Worm (Caenorhabditis elegans) whole organism, late embryonic: ENCODE measurements around the gene srx-137.

Experiments
- C08G9.2 ChIP-seq: sonication (generic microtip); optimal IDR thresholded peaks from 2 replicates; lab custom pipeline; 2016; ENCODE audit warnings: mild to moderate bottlenecking, missing genetic modification characterization, moderate library complexity, missing compliant biosample characterization
- F13H6.1 ChIP-seq: sonication (generic microtip); optimal IDR thresholded peaks from 2 replicates; lab custom pipeline; 2016; ENCODE audit warnings: missing genetic modification characterization, missing compliant biosample characterization
- K02D7.2 ChIP-seq: sonication (generic microtip); optimal IDR thresholded peaks from 2 replicates; lab custom pipeline; 2017; ENCODE audit warnings: mild to moderate bottlenecking, missing genetic modification characterization, missing compliant biosample characterization
- K09A11.1 ChIP-seq: sonication (generic microtip); optimal IDR thresholded peaks from 2 replicates; lab custom pipeline; 2017; ENCODE audit warnings: antibody characterized with exemption, mild to moderate bottlenecking, missing genetic modification characterization, missing compliant biosample characterization; ENCODE audit not compliant: insufficient read depth
- T23F11.4 ChIP-seq: fragments of 200-800 bp; sonication (Bioruptor generic); optimal IDR thresholded peaks from 2 replicates; lab custom pipeline; 2018; ENCODE audit warnings: mild to moderate bottlenecking, missing genetic modification characterization, missing compliant biosample characterization
- Y22D7AL.16 ChIP-seq: sonication (generic microtip); optimal IDR thresholded peaks from 2 replicates; lab custom pipeline; 2016; ENCODE audit warnings: missing genetic modification characterization, missing compliant biosample characterization
- ceh-19 ChIP-seq: fragments of 200-800 bp; sonication (Bioruptor generic); optimal IDR thresholded peaks from 2 replicates; lab custom pipeline; 2018; ENCODE audit warnings: mild to moderate bottlenecking, missing genetic modification characterization, missing compliant biosample characterization
- ceh-22 ChIP-seq: sonication (generic microtip); optimal IDR thresholded peaks from 2 replicates; lab custom pipeline; 2017; ENCODE audit warnings: missing biosample characterization, missing genetic modification characterization
- ceh-24 ChIP-seq: sonication (generic microtip); optimal IDR thresholded peaks from 2 replicates; lab custom pipeline; 2016; ENCODE audit warnings: mild to moderate bottlenecking, missing genetic modification characterization, missing compliant biosample characterization
- ceh-30 ChIP-seq: fragments of 150-350 bp; optimal IDR thresholded peaks from 2 replicates; lab custom pipeline; 2014; ENCODE audit warnings: missing biosample characterization, missing genetic modification characterization
- ceh-31 ChIP-seq: sonication (generic microtip); optimal IDR thresholded peaks from 2 replicates; lab custom pipeline; 2016; ENCODE audit warnings: missing genetic modification characterization, missing compliant biosample characterization
- ceh-34 ChIP-seq: sonication (generic microtip); optimal IDR thresholded peaks from 2 replicates; lab custom pipeline; 2016; ENCODE audit warnings: mild to moderate bottlenecking, missing genetic modification characterization, missing compliant biosample characterization
- ceh-45 ChIP-seq: fragments of 200-800 bp; sonication (Bioruptor generic); IDR thresholded peaks from 2 replicates; pipeline ENCODE4 v1.3.6; 2022; ENCODE audit warnings: missing genetic modification reagents, missing genetic modification characterization, missing compliant biosample characterization
- ceh-9 ChIP-seq: sonication (generic microtip); optimal IDR thresholded peaks from 2 replicates; lab custom pipeline; 2016; ENCODE audit warnings: mild to moderate bottlenecking, missing genetic modification characterization, inconsistent platforms, missing compliant biosample characterization
- dve-1 ChIP-seq: sonication (generic microtip); optimal IDR thresholded peaks from 2 replicates; lab custom pipeline; 2017; ENCODE audit warnings: antibody characterized with exemption, mild to moderate bottlenecking, missing genetic modification characterization, missing compliant biosample characterization
- ets-4 ChIP-seq: sonication (generic microtip); optimal IDR thresholded peaks from 2 replicates; lab custom pipeline; 2016; ENCODE audit warnings: missing genetic modification characterization, missing compliant biosample characterization
- eyg-1 ChIP-seq: sonication (generic microtip); optimal IDR thresholded peaks from 2 replicates; lab custom pipeline; 2016; ENCODE audit warnings: missing genotype, missing genetic modification characterization, missing compliant biosample characterization
- fax-1 ChIP-seq: sonication (generic microtip); optimal IDR thresholded peaks from 2 replicates; lab custom pipeline; 2016; ENCODE audit warnings: missing genotype, missing genetic modification characterization, missing compliant biosample characterization
- fkh-6 ChIP-seq: sonication (generic microtip); optimal IDR thresholded peaks from 2 replicates; lab custom pipeline; 2016; ENCODE audit warnings: missing genetic modification characterization, missing compliant biosample characterization
- gmeb-2 ChIP-seq: sonication (generic microtip); optimal IDR thresholded peaks from 2 replicates; lab custom pipeline; 2016; ENCODE audit warnings: missing genetic modification characterization, inconsistent platforms, missing compliant biosample characterization
- hlh-15 ChIP-seq: sonication (generic microtip); optimal IDR thresholded peaks from 2 replicates; lab custom pipeline; 2016; ENCODE audit warnings: missing genetic modification characterization, missing compliant biosample characterization
- lim-6 ChIP-seq: sonication (generic microtip); optimal IDR thresholded peaks from 2 replicates; lab custom pipeline; 2016; ENCODE audit warnings: missing genetic modification characterization, missing compliant biosample characterization
- madf-2 ChIP-seq: sonication (generic microtip); optimal IDR thresholded peaks from 2 replicates; lab custom pipeline; 2017; ENCODE audit warnings: missing genetic modification characterization, missing compliant biosample characterization
- nhr-11 ChIP-seq: fragments of 150-350 bp; optimal IDR thresholded peaks from 2 replicates; lab custom pipeline; 2014; ENCODE audit warnings: missing biosample characterization, missing genetic modification characterization
- nhr-232 ChIP-seq: sonication (generic microtip); optimal IDR thresholded peaks from 2 replicates; lab custom pipeline; 2016; ENCODE audit warnings: missing genetic modification characterization, missing compliant biosample characterization
- pag-3 ChIP-seq: sonication (generic microtip); optimal IDR thresholded peaks from 2 replicates; lab custom pipeline; 2016; ENCODE audit warnings: missing compliant biosample characterization, missing genetic modification characterization, borderline replicate concordance
- pha-2 ChIP-seq: sonication (generic microtip); optimal IDR thresholded peaks from 2 replicates; lab custom pipeline; 2017; ENCODE audit warnings: mild to moderate bottlenecking, missing genetic modification characterization, missing compliant biosample characterization
- sox-2 ChIP-seq: fragments of 200-800 bp; sonication (Bioruptor generic); IDR thresholded peaks from 2 replicates; pipeline ENCODE4 v1.3.6; 2022; ENCODE audit warnings: missing genetic modification reagents, missing genetic modification characterization, missing compliant biosample characterization
- sox-4 ChIP-seq: sonication (generic microtip); optimal IDR thresholded peaks from 2 replicates; lab custom pipeline; 2017; ENCODE audit warnings: mild to moderate bottlenecking, missing genetic modification characterization, inconsistent platforms, missing compliant biosample characterization
- syd-9 ChIP-seq: sonication (generic microtip); optimal IDR thresholded peaks from 2 replicates; lab custom pipeline; 2016; ENCODE audit warnings: mild to moderate bottlenecking, missing genetic modification characterization, moderate library complexity, missing compliant biosample characterization
- tbx-2 ChIP-seq: sonication (generic microtip); optimal IDR thresholded peaks from 2 replicates; lab custom pipeline; 2016; ENCODE audit warnings: missing genetic modification characterization, missing compliant biosample characterization
- tbx-7 ChIP-seq: sonication (generic microtip); optimal IDR thresholded peaks from 2 replicates; lab custom pipeline; 2016; ENCODE audit warnings: missing genotype, missing genetic modification characterization, missing compliant biosample characterization
- ttx-3 ChIP-seq: sonication (generic microtip); optimal IDR thresholded peaks from 2 replicates; lab custom pipeline; 2016; ENCODE audit warnings: missing genetic modification reagents, missing genetic modification characterization, missing compliant biosample characterization
- unc-3 ChIP-seq, 2 experiments: fragments of 200-800 bp in 1 of 2; sonication (Bioruptor generic) in 1 of 2; sonication (generic microtip) in 1 of 2; conservative IDR thresholded peaks in 1 of 2; optimal IDR thresholded peaks in 1 of 2; 2 replicates each; pipeline versions ENCODE4 v1.3.6 to Lab custom; 2016 to 2022; ENCODE audit warnings: missing compliant biosample characterization in 2 of 2, missing genetic modification characterization in 2 of 2, missing genetic modification reagents in 1 of 2
- unc-55 ChIP-seq: sonication (generic microtip); optimal IDR thresholded peaks from 2 replicates; lab custom pipeline; 2017; ENCODE audit warnings: missing biosample characterization, missing genetic modification reagents, missing genetic modification characterization
- zip-5 ChIP-seq: sonication (generic microtip); optimal IDR thresholded peaks from 2 replicates; lab custom pipeline; 2016; ENCODE audit warnings: missing genetic modification characterization, missing compliant biosample characterization
- ztf-16 ChIP-seq: sonication (generic microtip); optimal IDR thresholded peaks from 2 replicates; lab custom pipeline; 2017; ENCODE audit warnings: missing genetic modification characterization, missing compliant biosample characterization

srx-137 gene

DNA sequence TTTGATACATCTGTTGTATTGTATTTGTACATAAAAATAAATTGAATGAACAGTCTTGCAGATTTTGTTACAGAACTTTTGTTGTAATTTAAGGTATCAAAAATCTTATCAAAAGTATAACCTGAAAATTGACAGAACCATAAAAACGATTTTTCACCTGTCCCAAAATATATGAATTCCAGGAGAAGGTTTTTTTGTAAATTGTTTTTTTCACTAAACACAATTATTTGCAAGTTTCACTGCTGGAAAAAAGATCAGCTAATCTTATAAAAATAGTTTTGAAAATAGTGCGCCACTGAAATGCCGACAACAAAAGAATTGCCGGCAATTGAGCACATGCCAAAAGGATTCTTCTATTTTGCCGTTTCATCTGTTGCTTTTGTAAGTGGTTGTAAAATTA is 19.5 kb upstream of the srx-137 start, which contains the start of gene srx-130:
Gene srx-130 (plus strand): TSS at position 301 of the 400 bp plus-strand sequence.
- TF ChIP-seq madf-2: no peak
- no peak for TF ChIP-seq hlh-15 (tag; lab: Kevin White, UChicago)
- no peak for TF ChIP-seq pag-3 (tag; lab: Kevin White, UChicago)
- TF ChIP-seq ceh-19 (GFP tag; lab: Kevin White, UChicago): no peak

DNA sequence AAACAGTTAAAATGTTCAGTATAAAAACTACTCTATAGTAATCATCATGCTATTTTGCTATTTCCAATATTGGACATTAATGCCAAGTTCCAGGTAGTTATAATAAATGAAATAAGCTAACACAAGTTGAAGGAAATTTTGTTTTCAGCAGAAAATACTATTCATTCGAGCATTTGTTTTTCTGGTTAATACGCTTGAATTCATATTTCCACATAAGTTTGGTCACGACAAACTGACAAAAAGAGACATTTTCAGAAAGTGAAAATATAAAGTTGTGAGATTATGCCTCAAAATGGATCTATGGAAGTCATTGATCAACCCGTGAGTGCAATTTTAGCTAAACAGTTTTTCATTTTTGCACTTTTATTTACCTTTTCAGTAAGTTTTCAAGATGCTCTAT is 17.5 kb upstream of the srx-137 start, which contains the start of gene srx-131:
Gene srx-131 (plus strand): TSS at position 301 of the 400 bp plus-strand sequence.
- TF ChIP-seq nhr-11 (tag; lab: Kevin White, UChicago) (no peak), hlh-15 (tag; lab: Kevin White, UChicago) (no peak), lim-6 (tag; lab: Kevin White, UChicago) (no peak), dve-1 (tag; lab: Kevin White, UChicago) (no peak), madf-2 (no peak), C08G9.2 (tag; lab: Kevin White, UChicago) (no peak), eyg-1 (no peak), F13H6.1 (no peak), ztf-16 (tag; lab: Kevin White, UChicago) (no peak), ceh-31 (no peak), gmeb-2 (tag; lab: Kevin White, UChicago) (no peak), fkh-6 (tag; lab: Kevin White, UChicago) (no peak), ceh-34 (tag; lab: Kevin White, UChicago) (no peak), ceh-45 (GFP tag; lab: Robert Waterston, UW) (no peak)

DNA sequence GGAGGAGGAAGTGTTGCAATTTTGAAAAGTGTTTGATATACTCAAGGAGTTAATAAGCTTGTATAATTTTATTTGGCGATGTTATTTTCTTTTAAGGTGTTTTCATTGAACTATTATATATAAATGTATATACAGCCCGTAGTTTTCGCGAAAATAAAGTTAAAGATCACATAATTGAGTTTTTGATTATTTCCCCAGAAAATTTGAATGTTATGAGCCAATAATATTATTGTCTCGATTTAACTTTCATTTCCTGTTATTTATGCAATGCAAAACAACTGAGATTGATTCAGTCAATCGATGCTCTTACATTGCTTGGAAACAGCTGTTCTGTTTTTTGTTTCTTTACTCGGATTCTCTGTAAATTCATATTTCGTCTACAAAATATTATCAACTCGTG is 14.2 kb upstream of the srx-137 start, which contains the start of gene srx-133:
Gene srx-133 (plus strand): TSS at position 301 of the 400 bp plus-strand sequence.
- TF ChIP-seq K02D7.2 (tag; lab: Kevin White, UChicago): no peak
- no peak for TF ChIP-seq T23F11.4 (GFP tag; lab: Kevin White, UChicago)
- TF ChIP-seq K09A11.1: no peak
- TF ChIP-seq madf-2: no peak
- TF ChIP-seq ceh-34 (tag; lab: Kevin White, UChicago): no peak
- TF ChIP-seq ets-4 (tag; lab: Kevin White, UChicago): no peak
- no peak for TF ChIP-seq fkh-6 (tag; lab: Kevin White, UChicago)
- no peak for TF ChIP-seq ttx-3 (tag; lab: Kevin White, UChicago)
- TF ChIP-seq fax-1 (tag; lab: Kevin White, UChicago): no peak
- TF ChIP-seq ceh-9 (tag; lab: Kevin White, UChicago): no peak
- TF ChIP-seq tbx-7 (tag; lab: Kevin White, UChicago): no peak
- TF ChIP-seq F13H6.1: no peak
- no peak for TF ChIP-seq ceh-24 (tag; lab: Kevin White, UChicago)

DNA sequence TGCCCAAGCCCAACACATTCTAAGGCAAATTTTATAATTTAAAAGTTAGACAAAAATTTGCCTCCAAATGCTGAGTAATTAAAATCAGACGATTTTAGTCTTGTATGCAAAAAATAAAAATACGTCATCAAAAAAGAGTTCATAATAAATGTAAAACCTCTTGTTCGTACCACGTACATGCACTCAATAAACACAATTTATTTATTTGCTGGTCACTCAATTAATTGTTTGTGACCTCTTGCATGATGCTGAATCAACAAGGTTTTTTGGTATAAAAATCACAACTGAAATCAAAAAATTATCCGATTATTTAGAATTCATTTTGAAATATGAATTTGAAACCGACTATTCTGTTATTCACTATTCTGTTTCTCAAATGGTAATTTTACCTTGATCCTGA is 12.4 kb upstream of the srx-137 start, which contains the start of gene hpx-2:
Gene hpx-2 (plus strand): TSS at position 301 of the 400 bp plus-strand sequence.
- TF ChIP-seq zip-5 (tag; lab: Kevin White, UChicago): no peak
- TF ChIP-seq sox-4 (tag; lab: Kevin White, UChicago): no peak
- no peak for TF ChIP-seq sox-2 (GFP tag; lab: Robert Waterston, UW)
- no peak for TF ChIP-seq Y22D7AL.16 (tag; lab: Kevin White, UChicago)
- no peak for TF ChIP-seq ceh-31
- TF ChIP-seq ttx-3 (tag; lab: Kevin White, UChicago): no peak
- TF ChIP-seq ceh-22 (tag; lab: Kevin White, UChicago): no peak
- TF ChIP-seq tbx-2 (tag; lab: Kevin White, UChicago): no peak
- no peak for TF ChIP-seq ets-4 (tag; lab: Kevin White, UChicago)
- no peak for TF ChIP-seq T23F11.4 (GFP tag; lab: Kevin White, UChicago)

DNA sequence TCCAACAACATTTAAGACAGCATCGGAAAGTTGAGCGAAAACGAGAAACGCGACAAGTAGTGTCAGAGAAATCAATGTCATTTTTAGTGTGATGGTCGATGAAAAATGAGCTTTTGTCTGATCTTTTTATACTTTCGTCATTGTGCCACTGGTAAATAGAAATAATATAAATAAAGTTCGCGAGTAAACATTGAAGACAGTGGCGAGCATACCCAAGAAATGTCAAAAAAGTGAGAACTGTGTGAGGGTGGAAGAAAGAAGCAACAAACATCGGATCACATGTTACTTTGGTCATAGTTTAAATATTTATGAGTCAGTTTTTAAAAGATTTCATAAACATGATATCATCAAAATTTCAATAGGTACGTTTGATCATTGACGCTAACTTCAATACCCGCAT is 8.3 kb upstream of the srx-137 start, which contains the start of gene ttr-21:
Gene ttr-21 (minus strand): TSS at position 100 of the 400 bp plus-strand sequence.
- no peak for TF ChIP-seq madf-2
- TF ChIP-seq unc-55 (GFP tag; lab: Kevin White, UChicago): no peak
- TF ChIP-seq tbx-7 (tag; lab: Kevin White, UChicago): no peak
- TF ChIP-seq ceh-30 (tag; lab: Kevin White, UChicago): no peak
- no peak for TF ChIP-seq unc-3 (GFP tag; conservative IDR thresholded peaks at IDR 0.05; lab: Robert Waterston, UW)
- no peak for TF ChIP-seq unc-3 (tag; optimal IDR thresholded peaks at IDR 0.05; lab: Kevin White, UChicago)
- TF ChIP-seq Y22D7AL.16 (tag; lab: Kevin White, UChicago): no peak
- TF ChIP-seq C08G9.2 (tag; lab: Kevin White, UChicago): no peak
- TF ChIP-seq T23F11.4 (GFP tag; lab: Kevin White, UChicago): no peak
- TF ChIP-seq fax-1 (tag; lab: Kevin White, UChicago): no peak
- TF ChIP-seq pha-2: no peak
- TF ChIP-seq ceh-45 (GFP tag; lab: Robert Waterston, UW): no peak
- no peak for TF ChIP-seq sox-2 (GFP tag; lab: Robert Waterston, UW)
- no peak for TF ChIP-seq zip-5 (tag; lab: Kevin White, UChicago)
- no peak for TF ChIP-seq dve-1 (tag; lab: Kevin White, UChicago)
- no peak for TF ChIP-seq eyg-1
- TF ChIP-seq nhr-232 (tag; lab: Kevin White, UChicago): no peak
- TF ChIP-seq ets-4 (tag; lab: Kevin White, UChicago): no peak
- TF ChIP-seq syd-9 (tag; lab: Kevin White, UChicago): no peak
- no peak for TF ChIP-seq ceh-19 (GFP tag; lab: Kevin White, UChicago)
